Worm (Caenorhabditis elegans) whole organism, L4 larva: ENCODE data around the gene hhat-2.

Source experiments
- D1046.2 ChIP-seq: fragments of 200-800 bp; sonication (Bioruptor generic); IDR thresholded peaks from 2 replicates; pipeline ENCODE4 v1.3.6; 2022; ENCODE audit warnings: missing genetic modification characterization, missing compliant biosample characterization
- F44E2.7 ChIP-seq: fragments of 200-800 bp; sonication (Bioruptor generic); IDR thresholded peaks from 2 replicates; pipeline ENCODE4 v2.1.2; 2022; ENCODE audit warnings: missing genetic modification characterization, missing compliant biosample characterization
- F49E8.2 ChIP-seq: sonication (generic microtip); optimal IDR thresholded peaks from 2 replicates; lab custom pipeline; 2016; ENCODE audit warnings: missing compliant biosample characterization, mild to moderate bottlenecking, missing genetic modification characterization, borderline replicate concordance
- T20F7.1 ChIP-seq: fragments of 200-800 bp; sonication (Bioruptor generic); optimal IDR thresholded peaks from 2 replicates; lab custom pipeline; 2018; ENCODE audit warnings: mild to moderate bottlenecking, missing genetic modification characterization, missing compliant biosample characterization
- T26A8.4 ChIP-seq: fragments of 200-800 bp; sonication (Bioruptor generic); IDR thresholded peaks from 2 replicates; pipeline ENCODE4 v1.3.6; 2022; ENCODE audit warnings: missing genetic modification characterization, missing compliant biosample characterization
- Y5F2A.4 ChIP-seq: fragments of 200-800 bp; sonication (Bioruptor generic); optimal IDR thresholded peaks from 2 replicates; lab custom pipeline; 2018; ENCODE audit warnings: mild to moderate bottlenecking, missing genetic modification characterization, missing compliant biosample characterization
- Y75B8A.6 ChIP-seq: fragments of 200-800 bp; sonication (Bioruptor generic); IDR thresholded peaks from 2 replicates; pipeline ENCODE4 v1.3.6; 2022; ENCODE audit warnings: missing genetic modification reagents, missing genetic modification characterization, missing compliant biosample characterization
- ceh-20 ChIP-seq: fragments of 200-800 bp; sonication (Bioruptor generic); IDR thresholded peaks from 2 replicates; pipeline ENCODE4 v1.3.6; 2022; ENCODE audit warnings: missing genetic modification reagents, missing genetic modification characterization, missing compliant biosample characterization
- ceh-28 ChIP-seq: fragments of 150-350 bp; optimal IDR thresholded peaks from 2 replicates; lab custom pipeline; 2014; ENCODE audit warnings: missing biosample characterization, missing genetic modification reagents, missing genetic modification characterization
- ceh-62 ChIP-seq: sonication (generic microtip); optimal IDR thresholded peaks from 2 replicates; lab custom pipeline; 2017; ENCODE audit warnings: missing biosample characterization, missing genetic modification characterization
- cey-2 ChIP-seq: sonication (generic microtip); optimal IDR thresholded peaks from 3 replicates; lab custom pipeline; 2017; ENCODE audit warnings: missing genetic modification characterization, mild to moderate bottlenecking, missing compliant biosample characterization, antibody characterized with exemption, borderline replicate concordance; ENCODE audit not compliant: insufficient read depth
- ctbp-1 ChIP-seq: fragments of 200-800 bp; sonication (Bioruptor generic); IDR thresholded peaks from 2 replicates; pipeline ENCODE4 v1.3.6; 2022; ENCODE audit warnings: missing genetic modification reagents, missing genetic modification characterization, missing compliant biosample characterization
- daf-19 ChIP-seq: fragments of 200-800 bp; sonication (Bioruptor generic); conservative IDR thresholded peaks from 2 replicates; pipeline ENCODE4 v1.3.6; 2022; ENCODE audit warnings: missing genetic modification characterization, missing compliant biosample characterization
- dmd-6 ChIP-seq: fragments of 200-800 bp; sonication (Bioruptor generic); IDR thresholded peaks from 2 replicates; pipeline ENCODE4 v1.3.6; 2022; ENCODE audit warnings: missing genetic modification reagents, missing genetic modification characterization, missing compliant biosample characterization
- fkh-10 ChIP-seq: fragments of 150-350 bp; optimal IDR thresholded peaks from 2 replicates; lab custom pipeline; 2014; ENCODE audit warnings: missing biosample characterization, missing genetic modification reagents, missing genetic modification characterization
- gei-8 ChIP-seq: fragments of 200-800 bp; sonication (Bioruptor generic); optimal IDR thresholded peaks from 2 replicates; lab custom pipeline; 2018; ENCODE audit warnings: mild to moderate bottlenecking, missing genetic modification characterization, missing compliant biosample characterization
- hif-1 ChIP-seq, 2 experiments: sonication (generic microtip); optimal IDR thresholded peaks; 2 replicates each; lab custom pipeline; 2016 to 2017; ENCODE audit warnings: missing compliant biosample characterization in 2 of 2, missing genetic modification characterization in 2 of 2, missing genetic modification reagents in 2 of 2, missing genotype in 2 of 2, mild to moderate bottlenecking in 1 of 2
- hlh-30 ChIP-seq: sonication (generic microtip); optimal IDR thresholded peaks from 2 replicates; lab custom pipeline; 2017; ENCODE audit warnings: antibody characterized with exemption, mild to moderate bottlenecking, missing genetic modification characterization, missing compliant biosample characterization; ENCODE audit not compliant: insufficient read depth
- hmg-1.1 ChIP-seq: fragments of 200-800 bp; sonication (Bioruptor generic); IDR thresholded peaks from 2 replicates; pipeline ENCODE4 v1.3.6; 2022; ENCODE audit warnings: missing genetic modification reagents, missing genetic modification characterization, missing compliant biosample characterization
- lim-7 ChIP-seq: fragments of 200-800 bp; sonication (Bioruptor generic); IDR thresholded peaks from 2 replicates; pipeline ENCODE4 v1.3.6; 2022; ENCODE audit warnings: missing genetic modification characterization, missing compliant biosample characterization
- lin-1 ChIP-seq: fragments of 200-800 bp; sonication (Bioruptor generic); IDR thresholded peaks from 2 replicates; pipeline ENCODE4 v1.3.6; 2022; ENCODE audit warnings: missing genetic modification reagents, missing genetic modification characterization, missing compliant biosample characterization
- lin-15B ChIP-seq: fragments of 150-350 bp; sonication (generic microtip); optimal IDR thresholded peaks from 3 replicates; lab custom pipeline; 2014; ENCODE audit warnings: missing biosample characterization, missing genetic modification characterization
- lin-38 ChIP-seq: fragments of 200-800 bp; sonication (Bioruptor generic); IDR thresholded peaks from 2 replicates; pipeline ENCODE4 v1.3.6; 2022; ENCODE audit warnings: missing genetic modification reagents, missing genetic modification characterization, missing compliant biosample characterization
- lin-39 ChIP-seq: fragments of 150-350 bp; optimal IDR thresholded peaks from 2 replicates; lab custom pipeline; 2014; ENCODE audit warnings: missing biosample characterization, missing genetic modification reagents, missing genetic modification characterization
- lsy-2 ChIP-seq, 2 experiments: fragments of 150-350 bp in 1 of 2; sonication (generic microtip) in 1 of 2; optimal IDR thresholded peaks; 2 replicates each; lab custom pipeline; 2014 to 2017; ENCODE audit warnings: missing biosample characterization in 2 of 2, missing genetic modification characterization in 2 of 2
- mdt-29 ChIP-seq: fragments of 200-800 bp; sonication (Bioruptor generic); IDR thresholded peaks from 2 replicates; pipeline ENCODE4 v1.3.6; 2022; ENCODE audit warnings: missing genetic modification reagents, missing genetic modification characterization, missing compliant biosample characterization
- mes-2 ChIP-seq: sonication (generic microtip); optimal IDR thresholded peaks from 2 replicates; lab custom pipeline; 2016; ENCODE audit warnings: missing genotype, mild to moderate bottlenecking, missing genetic modification characterization, missing compliant biosample characterization; ENCODE audit not compliant: poor library complexity, severe bottlenecking
- nhr-10 ChIP-seq: fragments of 150-350 bp; optimal IDR thresholded peaks from 2 replicates; lab custom pipeline; 2014; ENCODE audit warnings: missing biosample characterization, missing genetic modification characterization
- nhr-11 ChIP-seq: fragments of 150-350 bp; optimal IDR thresholded peaks from 2 replicates; lab custom pipeline; 2014; ENCODE audit warnings: missing biosample characterization, missing genetic modification characterization
- nhr-111 ChIP-seq: fragments of 200-800 bp; sonication (Bioruptor generic); optimal IDR thresholded peaks from 2 replicates; lab custom pipeline; 2018; ENCODE audit warnings: mild to moderate bottlenecking, missing genetic modification characterization, missing compliant biosample characterization
- nhr-237 ChIP-seq: sonication (generic microtip); optimal IDR thresholded peaks from 2 replicates; lab custom pipeline; 2017; ENCODE audit warnings: missing biosample characterization, missing genetic modification characterization
- nhr-28 ChIP-seq: fragments of 150-350 bp; optimal IDR thresholded peaks from 2 replicates; lab custom pipeline; 2014; ENCODE audit warnings: missing biosample characterization, missing genetic modification characterization
- nhr-41 ChIP-seq: fragments of 200-800 bp; sonication (Bioruptor generic); IDR thresholded peaks from 2 replicates; pipeline ENCODE4 v1.3.6; 2022; ENCODE audit warnings: missing genetic modification reagents, missing genetic modification characterization, missing compliant biosample characterization
- nhr-6 ChIP-seq: fragments of 150-350 bp; optimal IDR thresholded peaks from 2 replicates; lab custom pipeline; 2014; ENCODE audit warnings: missing biosample characterization, missing genetic modification characterization
- nhr-77 ChIP-seq: fragments of 150-350 bp; optimal IDR thresholded peaks from 2 replicates; lab custom pipeline; 2014; ENCODE audit warnings: missing biosample characterization, missing genetic modification characterization
- pha-4 ChIP-seq, 2 experiments: fragments of 150-350 bp in 1 of 2; fragments of 200-800 bp in 1 of 2; sonication (Bioruptor generic) in 1 of 2; IDR thresholded peaks in 1 of 2; optimal IDR thresholded peaks in 1 of 2; 2 replicates each; pipeline versions ENCODE4 v1.3.6 to Lab custom; 2014 to 2022; ENCODE audit warnings: missing genetic modification characterization in 2 of 2, missing genetic modification reagents in 2 of 2, missing biosample characterization in 1 of 2, missing compliant biosample characterization in 1 of 2
- php-3 ChIP-seq: fragments of 200-800 bp; sonication (Bioruptor generic); IDR thresholded peaks from 2 replicates; pipeline ENCODE4 v1.3.6; 2022; ENCODE audit warnings: missing genetic modification reagents, missing genetic modification characterization, missing compliant biosample characterization
- pqm-1 ChIP-seq: sonication (generic microtip); optimal IDR thresholded peaks from 2 replicates; lab custom pipeline; 2017; ENCODE audit warnings: missing biosample characterization, missing genetic modification characterization
- sdz-12 ChIP-seq: fragments of 200-800 bp; sonication (Bioruptor generic); optimal IDR thresholded peaks from 2 replicates; lab custom pipeline; 2018; ENCODE audit warnings: mild to moderate bottlenecking, missing genetic modification characterization, missing compliant biosample characterization
- set-16 ChIP-seq: fragments of 200-800 bp; sonication (Bioruptor generic); IDR thresholded peaks from 2 replicates; pipeline ENCODE4 v1.3.6; 2022; ENCODE audit warnings: missing genetic modification reagents, missing genetic modification characterization, missing compliant biosample characterization
- skn-1 ChIP-seq: fragments of 150-350 bp; optimal IDR thresholded peaks from 2 replicates; lab custom pipeline; 2014; ENCODE audit warnings: missing biosample characterization, missing genetic modification characterization
- snpc-1.2 ChIP-seq: fragments of 200-800 bp; sonication (Bioruptor generic); IDR thresholded peaks from 2 replicates; pipeline ENCODE4 v1.3.6; 2022; ENCODE audit warnings: missing genetic modification reagents, missing genetic modification characterization, missing compliant biosample characterization
- spr-1 ChIP-seq: sonication (generic microtip); optimal IDR thresholded peaks from 2 replicates; lab custom pipeline; 2016; ENCODE audit warnings: mild to moderate bottlenecking, missing genetic modification characterization, missing compliant biosample characterization
- tag-97 ChIP-seq: fragments of 200-800 bp; sonication (Bioruptor generic); IDR thresholded peaks from 2 replicates; pipeline ENCODE4 v1.3.6; 2022; ENCODE audit warnings: missing genetic modification characterization, missing compliant biosample characterization
- unc-39 ChIP-seq: sonication (generic microtip); optimal IDR thresholded peaks from 2 replicates; lab custom pipeline; 2017; ENCODE audit warnings: missing biosample characterization, missing genetic modification characterization
- unc-62 ChIP-seq, 3 experiments: fragments of 150-350 bp in 1 of 3; sonication (generic microtip); optimal IDR thresholded peaks in 2 of 3; peaks in 1 of 3; 1 replicate in 1 of 3; 2 replicates in 2 of 3; lab custom pipeline; 2014 to 2017; ENCODE audit warnings: missing biosample characterization in 3 of 3, missing genetic modification characterization in 3 of 3, missing genetic modification reagents in 3 of 3, missing genotype in 1 of 3
- zag-1 ChIP-seq: fragments of 150-350 bp; optimal IDR thresholded peaks from 2 replicates; lab custom pipeline; 2014; ENCODE audit warnings: missing biosample characterization, missing genetic modification characterization
- zip-11 ChIP-seq: fragments of 200-800 bp; sonication (Bioruptor generic); IDR thresholded peaks from 2 replicates; pipeline ENCODE4 v1.3.6; 2022; ENCODE audit warnings: missing genetic modification characterization, missing compliant biosample characterization

The hhat-2 gene

ce11 chrIV:14793900-14794624 is 34.9 kb downstream of the hhat-2 start:
- 0 out of 2 replicates have a peak, but pooled peaks have one; percentile 46 for TF ChIP-seq ctbp-1 (GFP tag; lab: Robert Waterston, UW)
- no peak for TF ChIP-seq F44E2.7 (GFP tag; lab: Robert Waterston, UW)
- no peak for TF ChIP-seq F49E8.2 (tag; lab: Kevin White, UChicago)
- TF ChIP-seq lin-1 = no peak
- peak; percentile 40; the same call in 1 of the 2 replicates for TF ChIP-seq lin-38 (GFP tag; lab: Robert Waterston, UW)
- peak; percentile 94 for TF ChIP-seq hlh-30 (tag; lab: Kevin White, UChicago)
- TF ChIP-seq skn-1 (tag; lab: Kevin White, UChicago) = no peak
- TF ChIP-seq ceh-20 (GFP tag; lab: Robert Waterston, UW) = peak; percentile 36; the same call in 1 of the 2 replicates
- TF ChIP-seq zip-11 (GFP tag; lab: Robert Waterston, UW) = no peak
- peak; percentile 46 for TF ChIP-seq set-16 (GFP tag; lab: Robert Waterston, UW)
- TF ChIP-seq cey-2 = no peak
- TF ChIP-seq Y5F2A.4 (GFP tag; lab: Kevin White, UChicago) = no peak
- no peak for TF ChIP-seq fkh-10 (GFP tag; lab: Kevin White, UChicago)
- TF ChIP-seq ceh-62 (tag; lab: Kevin White, UChicago) = no peak
- TF ChIP-seq dmd-6 (GFP tag; lab: Robert Waterston, UW) = peak; percentile 46
- TF ChIP-seq nhr-11 (tag; lab: Kevin White, UChicago) = peak; percentile 22
- no peak for TF ChIP-seq nhr-237
- TF ChIP-seq lin-39 (tag; lab: Kevin White, UChicago) = no peak
- TF ChIP-seq pha-4 (GFP tag; IDR thresholded peaks at IDR 0.05; lab: Robert Waterston, UW) = peak; percentile 14; the same call in 1 of the 2 replicates
- TF ChIP-seq pha-4 (tag; optimal IDR thresholded peaks at IDR 0.05; lab: Kevin White, UChicago) = no peak
- no peak for TF ChIP-seq nhr-41 (GFP tag; lab: Robert Waterston, UW)
- TF ChIP-seq hif-1 (tag; optimal IDR thresholded peaks at IDR 0.05; lab: Kevin White, UChicago) = peak in 1 of 2 experiments; percentile 7
- peak; percentile 49 to 68 for TF ChIP-seq lsy-2 (tag; optimal IDR thresholded peaks at IDR 0.05; lab: Kevin White, UChicago)
- TF ChIP-seq unc-62 (GFP tag; optimal IDR thresholded peaks at IDR 0.05 in 1 of 2; lab: Kevin White, UChicago) = peak in 1 of 2 experiments; percentile 69
- no peak for TF ChIP-seq unc-62 (tag; optimal IDR thresholded peaks at IDR 0.05; lab: Kevin White, UChicago)
- 0 out of 2 replicates have a peak, but pooled peaks have one; percentile 7 for TF ChIP-seq T26A8.4 (GFP tag; lab: Robert Waterston, UW)
- TF ChIP-seq lim-7 = no peak
- TF ChIP-seq mdt-29 (GFP tag; lab: Robert Waterston, UW) = no peak
- no peak for TF ChIP-seq nhr-10 (tag; lab: Kevin White, UChicago)
- no peak for TF ChIP-seq daf-19 (GFP tag; lab: Robert Waterston, UW)
- no peak for TF ChIP-seq php-3 (GFP tag; lab: Robert Waterston, UW)
- no peak for TF ChIP-seq gei-8 (GFP tag; lab: Kevin White, UChicago)
- peak; percentile 57 for TF ChIP-seq nhr-6 (tag; lab: Kevin White, UChicago)
- peak; percentile 69 for TF ChIP-seq nhr-77 (tag; lab: Kevin White, UChicago)
- no peak for TF ChIP-seq snpc-1.2
- no peak for TF ChIP-seq spr-1 (tag; lab: Kevin White, UChicago)
- no peak for TF ChIP-seq Y75B8A.6
- TF ChIP-seq lin-15B (tag; lab: Kevin White, UChicago) = no peak
- TF ChIP-seq zag-1 (tag; lab: Kevin White, UChicago) = no peak
- peak; percentile 70 for TF ChIP-seq ceh-28 (tag; lab: Kevin White, UChicago)
- TF ChIP-seq D1046.2 (GFP tag; lab: Robert Waterston, UW) = no peak
- no peak for TF ChIP-seq sdz-12
- TF ChIP-seq tag-97 (GFP tag; lab: Robert Waterston, UW) = no peak
- TF ChIP-seq mes-2 (tag; lab: Kevin White, UChicago) = peak; percentile 74
- TF ChIP-seq pqm-1 (tag; lab: Kevin White, UChicago) = no peak
- TF ChIP-seq nhr-111 (GFP tag; lab: Kevin White, UChicago) = no peak
- peak; percentile 62; the same call in 1 of the 2 replicates for TF ChIP-seq hmg-1.1 (GFP tag; lab: Robert Waterston, UW)
- peak; percentile 16 for TF ChIP-seq T20F7.1
- peak; percentile 53 for TF ChIP-seq nhr-28 (tag; lab: Kevin White, UChicago)
- no peak for TF ChIP-seq unc-39 (tag; lab: Kevin White, UChicago)
